Fruit fly (Drosophila melanogaster): Measurements from ENCODE around the gene bi.

DNA sequence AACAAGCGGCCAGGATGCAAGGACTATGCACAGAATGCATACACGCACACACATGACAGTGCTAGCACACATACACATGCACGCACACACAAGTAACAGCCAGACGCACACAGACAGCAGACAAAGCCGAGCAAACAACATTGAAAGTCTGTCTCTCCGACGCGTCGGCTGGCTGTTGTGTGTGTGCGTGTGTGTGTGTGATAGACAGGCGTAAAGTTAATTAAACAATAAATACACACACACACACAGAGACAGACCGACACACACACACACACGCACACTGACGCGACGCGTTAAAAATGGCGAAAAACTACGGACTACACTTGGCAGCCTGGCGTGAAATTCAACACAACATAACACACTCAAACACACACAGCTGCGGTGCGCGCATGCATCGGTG is 9.4 kb downstream of the bi start:
- no peak for TF ChIP-seq Mio (GFP tag; optimal IDR thresholded peaks at IDR 0.05)
- TF ChIP-seq OdsH (GFP tag; optimal IDR thresholded peaks at IDR 0.05): no peak
- TF ChIP-seq h (GFP tag; optimal IDR thresholded peaks at IDR 0.05): no peak
- TF ChIP-seq lola (GFP tag; optimal IDR thresholded peaks at IDR 0.05): no peak
- TF ChIP-seq Hr78 (GFP tag; optimal IDR thresholded peaks at IDR 0.05): no peak
- TF ChIP-seq rgr (GFP tag; optimal IDR thresholded peaks at IDR 0.05): no peak
- no peak for TF ChIP-seq GATAd (GFP tag; optimal IDR thresholded peaks at IDR 0.05)
- no peak for TF ChIP-seq psq (GFP tag; optimal IDR thresholded peaks at IDR 0.05)
- no peak for TF ChIP-seq brk (GFP tag; optimal IDR thresholded peaks at IDR 0.05)
- TF ChIP-seq dsf (GFP tag; optimal IDR thresholded peaks at IDR 0.05; ENCODE audit: borderline replicate concordance): no peak
- TF ChIP-seq Abd-B (GFP tag; optimal IDR thresholded peaks at IDR 0.05): no peak
- no peak for TF ChIP-seq N (GFP tag; optimal IDR thresholded peaks at IDR 0.05)
- no peak for TF ChIP-seq sage (GFP tag; optimal IDR thresholded peaks at IDR 0.05)

Data from whole organism, wandering third instar larva.